Fruit fly (Drosophila melanogaster): ENCODE data around the gene CG31797.

DNA sequence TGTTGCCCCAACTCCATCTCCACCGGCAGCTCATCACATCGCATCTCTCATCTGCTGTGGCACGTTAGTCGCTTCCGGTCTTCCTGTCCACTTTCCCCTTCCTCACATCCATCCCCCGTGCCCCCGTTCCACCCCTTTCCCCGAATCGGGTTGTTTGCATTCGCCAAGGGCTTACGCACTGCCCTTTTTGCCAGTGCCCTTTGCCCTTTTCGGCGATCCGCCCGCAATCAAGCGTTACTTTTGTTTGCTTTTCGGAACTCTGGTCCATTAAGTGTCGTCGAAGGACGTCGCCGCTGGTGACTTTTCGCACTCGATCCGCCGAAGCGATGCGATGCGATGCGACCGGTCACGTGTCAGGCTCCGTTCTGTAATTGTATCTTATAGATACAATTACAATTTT, 39.7 kb downstream of the CG31797 start:
- TF ChIP-seq CG32121 (GFP tag; IDR thresholded peaks at IDR 0.05) (no peak), CG4496 (GFP tag; IDR thresholded peaks at IDR 0.05) (no peak), CG8159 (tag; optimal IDR thresholded peaks at IDR 0.05) (no peak), Ets98B (GFP tag; IDR thresholded peaks at IDR 0.05) (no peak), D1 (tag; optimal IDR thresholded peaks at IDR 0.05) (no peak), gl (tag; optimal IDR thresholded peaks at IDR 0.05) (no peak), CG9948 (tag; optimal IDR thresholded peaks at IDR 0.05) (no peak), EcR (GFP tag; optimal IDR thresholded peaks at IDR 0.05) (no peak)

Data from whole organism, pupa.